Fruit fly (Drosophila melanogaster): Measurements from ENCODE around the gene CG42594.

DNA sequence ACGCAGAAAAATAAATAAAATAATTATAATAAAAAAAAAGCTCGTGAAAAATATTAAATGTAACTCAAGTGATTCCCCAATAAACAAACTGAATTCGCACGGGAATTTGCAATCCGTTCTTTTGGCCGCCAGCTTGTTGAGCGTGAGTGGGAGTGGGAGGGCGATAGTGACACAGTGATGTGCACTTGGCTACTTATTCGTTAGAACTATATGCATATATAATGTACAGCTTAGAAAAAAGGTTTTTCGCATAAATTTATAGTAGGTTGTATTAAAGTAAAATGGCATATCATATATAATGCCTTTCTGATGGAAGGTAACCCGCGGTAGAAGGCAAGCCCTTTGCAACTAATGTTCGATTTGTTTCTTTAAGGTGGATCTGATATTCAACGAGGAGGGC is 71.7 kb downstream of the CG42594 start:
- TF ChIP-seq kay (GFP tag; ENCODE audit: borderline replicate concordance) (no peak), CG11617 (GFP tag; optimal IDR thresholded peaks at IDR 0.05) (no peak), CG33017 (tag; optimal IDR thresholded peaks at IDR 0.05) (no peak)

Data from whole organism, adult.